Worm (Caenorhabditis elegans) whole organism, L1 larva: ENCODE data around the gene Y73B6BL.31.

Experiments
- C04F5.9 ChIP-seq: sonication (generic microtip); optimal IDR thresholded peaks from 2 replicates; lab custom pipeline; 2016; ENCODE audit warnings: missing genetic modification characterization, missing compliant biosample characterization
- C34B4.2 ChIP-seq: sonication (generic microtip); optimal IDR thresholded peaks from 2 replicates; lab custom pipeline; 2017; ENCODE audit warnings: mild to moderate bottlenecking, missing genetic modification characterization, missing compliant biosample characterization
- blmp-1 ChIP-seq: fragments of 150-350 bp; optimal IDR thresholded peaks from 2 replicates; lab custom pipeline; 2014; ENCODE audit warnings: missing biosample characterization, missing genetic modification characterization
- ceh-63 ChIP-seq: fragments of 200-800 bp; sonication (Bioruptor generic); optimal IDR thresholded peaks from 2 replicates; lab custom pipeline; 2018; ENCODE audit warnings: mild to moderate bottlenecking, missing genetic modification characterization, missing compliant biosample characterization
- ceh-8 ChIP-seq: fragments of 200-800 bp; sonication (Bioruptor generic); optimal IDR thresholded peaks from 2 replicates; lab custom pipeline; 2018; ENCODE audit warnings: mild to moderate bottlenecking, missing genetic modification characterization, moderate library complexity, missing compliant biosample characterization
- ceh-82 ChIP-seq, 3 experiments: fragments of 150-350 bp in 1 of 3; sonication (generic microtip) in 2 of 3; optimal IDR thresholded peaks; 2 replicates each; lab custom pipeline; 2014 to 2017; ENCODE audit warnings: missing biosample characterization in 3 of 3, missing genetic modification characterization in 3 of 3
- ces-1 ChIP-seq: fragments of 150-350 bp; optimal IDR thresholded peaks from 2 replicates; lab custom pipeline; 2014; ENCODE audit warnings: missing biosample characterization, missing genetic modification reagents, missing genetic modification characterization
- dpl-1 ChIP-seq, 3 experiments: fragments of 150-350 bp in 2 of 3; sonication (generic microtip) in 1 of 3; optimal IDR thresholded peaks; 2 replicates each; lab custom pipeline; 2014 to 2017; ENCODE audit warnings: missing biosample characterization in 3 of 3, missing genetic modification characterization in 3 of 3, missing genetic modification reagents in 3 of 3
- dsc-1 ChIP-seq: sonication (generic microtip); optimal IDR thresholded peaks from 2 replicates; lab custom pipeline; 2016; ENCODE audit warnings: mild to moderate bottlenecking, missing genetic modification characterization, missing compliant biosample characterization
- efl-1 ChIP-seq, 4 experiments: fragments of 150-350 bp; optimal IDR thresholded peaks in 3 of 4; peaks in 1 of 4; 1 replicate in 1 of 4; 2 replicates in 3 of 4; lab custom pipeline; 2014; ENCODE audit warnings: missing biosample characterization in 2 of 4, missing genetic modification characterization in 2 of 4, missing genetic modification reagents in 2 of 4
- efl-3 ChIP-seq: fragments of 200-800 bp; sonication (Bioruptor generic); optimal IDR thresholded peaks from 2 replicates; lab custom pipeline; 2018; ENCODE audit warnings: mild to moderate bottlenecking, missing genetic modification characterization, missing compliant biosample characterization
- elt-3 ChIP-seq, 6 experiments: fragments of 150-350 bp in 1 of 6; sonication (generic microtip); optimal IDR thresholded peaks; 2 replicates each; lab custom pipeline; 2017 to 2018; ENCODE audit warnings: missing biosample characterization in 6 of 6, missing genetic modification characterization in 6 of 6, inconsistent platforms in 1 of 6
- fos-1 ChIP-seq: fragments of 150-350 bp; optimal IDR thresholded peaks from 2 replicates; lab custom pipeline; 2014; ENCODE audit warnings: missing biosample characterization, missing genetic modification characterization
- grh-1 ChIP-seq: fragments of 200-800 bp; sonication (Bioruptor generic); IDR thresholded peaks from 2 replicates; pipeline ENCODE4 v1.3.6; 2022; ENCODE audit warnings: missing genetic modification reagents, missing genetic modification characterization, missing compliant biosample characterization
- hlh-17 ChIP-seq: fragments of 200-800 bp; sonication (Bioruptor generic); optimal IDR thresholded peaks from 2 replicates; lab custom pipeline; 2018; ENCODE audit warnings: missing genetic modification characterization, mild to moderate bottlenecking, missing compliant biosample characterization, moderate library complexity, borderline replicate concordance
- hlh-4 ChIP-seq: sonication (generic microtip); optimal IDR thresholded peaks from 2 replicates; lab custom pipeline; 2016; ENCODE audit warnings: mild to moderate bottlenecking, missing genetic modification characterization, missing compliant biosample characterization
- jun-1 ChIP-seq: fragments of 150-350 bp; optimal IDR thresholded peaks from 2 replicates; lab custom pipeline; 2014; ENCODE audit warnings: missing biosample characterization, missing genetic modification reagents, missing genetic modification characterization
- lin-13 ChIP-seq: fragments of 150-350 bp; optimal IDR thresholded peaks from 2 replicates; lab custom pipeline; 2014; ENCODE audit warnings: missing biosample characterization, missing genetic modification reagents, missing genetic modification characterization
- lin-14 ChIP-seq: fragments of 200-800 bp; sonication (Bioruptor generic); optimal IDR thresholded peaks from 2 replicates; lab custom pipeline; 2018; ENCODE audit warnings: mild to moderate bottlenecking, missing genetic modification characterization, moderate library complexity, missing compliant biosample characterization
- lin-15B ChIP-seq: fragments of 150-350 bp; sonication (generic microtip); optimal IDR thresholded peaks from 3 replicates; lab custom pipeline; 2014; ENCODE audit warnings: missing biosample characterization, missing genetic modification characterization
- lin-39 ChIP-seq: fragments of 150-350 bp; optimal IDR thresholded peaks from 2 replicates; lab custom pipeline; 2014; ENCODE audit warnings: missing biosample characterization, missing genetic modification reagents, missing genetic modification characterization
- lir-3 ChIP-seq: sonication (generic microtip); optimal IDR thresholded peaks from 2 replicates; lab custom pipeline; 2016; ENCODE audit warnings: mild to moderate bottlenecking, missing genetic modification characterization, moderate library complexity, missing compliant biosample characterization; ENCODE audit not compliant: poor library complexity
- lsy-2 ChIP-seq, 2 experiments: fragments of 150-350 bp; optimal IDR thresholded peaks; 2 replicates each; lab custom pipeline; 2014; ENCODE audit warnings: missing biosample characterization in 2 of 2, missing genetic modification characterization in 2 of 2
- mdl-1 ChIP-seq, 2 experiments: fragments of 150-350 bp; optimal IDR thresholded peaks; 2 replicates each; lab custom pipeline; 2014 to 2017; ENCODE audit warnings: missing biosample characterization in 2 of 2, missing genetic modification characterization in 2 of 2, inconsistent platforms in 1 of 2
- mef-2 ChIP-seq: fragments of 150-350 bp; optimal IDR thresholded peaks from 2 replicates; lab custom pipeline; 2014; ENCODE audit warnings: missing biosample characterization, missing genetic modification characterization
- nhr-11 ChIP-seq: fragments of 150-350 bp; optimal IDR thresholded peaks from 2 replicates; lab custom pipeline; 2014; ENCODE audit warnings: missing biosample characterization, missing genetic modification characterization
- nhr-12 ChIP-seq: sonication (generic microtip); optimal IDR thresholded peaks from 2 replicates; lab custom pipeline; 2017; ENCODE audit warnings: missing biosample characterization, missing genetic modification characterization
- nhr-19 ChIP-seq: fragments of 200-800 bp; sonication (Bioruptor generic); conservative IDR thresholded peaks from 2 replicates; pipeline ENCODE4 v1.3.6; 2022; ENCODE audit warnings: missing genetic modification characterization, missing compliant biosample characterization
- nhr-20 ChIP-seq: sonication (generic microtip); optimal IDR thresholded peaks from 2 replicates; lab custom pipeline; 2016; ENCODE audit warnings: mild to moderate bottlenecking, missing genetic modification characterization, missing compliant biosample characterization
- nhr-237 ChIP-seq: fragments of 150-350 bp; optimal IDR thresholded peaks from 2 replicates; lab custom pipeline; 2014; ENCODE audit warnings: missing biosample characterization, missing genetic modification characterization
- nhr-28 ChIP-seq: fragments of 150-350 bp; optimal IDR thresholded peaks from 2 replicates; lab custom pipeline; 2014; ENCODE audit warnings: missing biosample characterization, missing genetic modification characterization
- nhr-71 ChIP-seq: sonication (generic microtip); optimal IDR thresholded peaks from 2 replicates; lab custom pipeline; 2016; ENCODE audit warnings: mild to moderate bottlenecking, missing genetic modification characterization, moderate library complexity, missing compliant biosample characterization
- nhr-85 ChIP-seq: sonication (generic microtip); peaks from one replicate; lab custom pipeline; 2016; ENCODE audit warnings: missing genetic modification characterization, inconsistent platforms, missing compliant biosample characterization
- pag-3 ChIP-seq: sonication (generic microtip); optimal IDR thresholded peaks from 2 replicates; lab custom pipeline; 2017; ENCODE audit warnings: missing genetic modification characterization, mild to moderate bottlenecking, missing compliant biosample characterization, antibody characterized with exemption, borderline replicate concordance; ENCODE audit not compliant: insufficient read depth
- pqm-1 ChIP-seq: sonication (generic microtip); optimal IDR thresholded peaks from 3 replicates; lab custom pipeline; 2017; ENCODE audit warnings: missing biosample characterization, missing genetic modification characterization
- rnt-1 ChIP-seq: sonication (generic microtip); optimal IDR thresholded peaks from 2 replicates; lab custom pipeline; 2016; ENCODE audit warnings: mild to moderate bottlenecking, missing genetic modification characterization, moderate library complexity, missing compliant biosample characterization
- sox-4 ChIP-seq: sonication (generic microtip); optimal IDR thresholded peaks from 2 replicates; lab custom pipeline; 2016; ENCODE audit warnings: missing genetic modification characterization, missing compliant biosample characterization
- sptf-1 ChIP-seq: fragments of 150-350 bp; optimal IDR thresholded peaks from 2 replicates; lab custom pipeline; 2014; ENCODE audit warnings: missing biosample characterization, missing genetic modification characterization
- tbx-2 ChIP-seq: sonication (generic microtip); optimal IDR thresholded peaks from 2 replicates; lab custom pipeline; 2016; ENCODE audit warnings: missing genetic modification characterization, missing compliant biosample characterization
- unc-30 ChIP-seq: sonication (generic microtip); optimal IDR thresholded peaks from 2 replicates; lab custom pipeline; 2017; ENCODE audit warnings: missing biosample characterization, missing genetic modification characterization
- ztf-11 ChIP-seq, 2 experiments: sonication (generic microtip); optimal IDR thresholded peaks; 2 replicates each; lab custom pipeline; 2016 to 2017; ENCODE audit warnings: missing genetic modification characterization in 2 of 2, missing biosample characterization in 1 of 2, missing compliant biosample characterization in 1 of 2

The Y73B6BL.31 gene

DNA sequence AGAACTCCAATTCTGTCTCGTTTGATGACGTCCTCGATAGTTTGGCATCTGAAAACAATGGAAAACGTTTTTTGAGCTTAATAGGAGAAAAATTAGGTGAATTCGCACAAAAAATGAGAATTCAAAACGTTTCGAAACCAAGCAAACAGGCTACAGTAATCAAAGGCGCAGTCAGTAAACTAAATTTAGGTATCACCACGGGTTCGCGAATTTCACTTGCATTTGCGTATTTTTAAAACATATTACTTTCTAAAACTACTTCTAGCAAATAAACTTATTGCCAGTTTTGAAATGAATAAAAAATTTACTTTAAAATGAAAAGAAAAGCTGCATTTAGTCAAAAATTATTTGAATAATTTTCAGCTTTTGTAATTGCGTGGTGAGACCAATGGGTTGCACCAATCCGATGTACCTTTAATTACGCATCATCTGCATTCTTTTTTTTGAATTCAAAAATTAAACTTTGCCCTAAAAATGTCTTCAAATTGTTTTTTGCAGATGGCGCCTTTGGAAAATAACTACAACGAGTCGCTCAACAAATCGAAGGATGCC, 22.6 kb upstream of the Y73B6BL.31 start, which contains the start of the genes Y73B6BL.23 and htp-2:
Gene Y73B6BL.23 (minus strand): TSS at position 51 of the 552 bp plus-strand sequence.
Gene htp-2 (plus strand): TSS at position 492 of the 552 bp plus-strand sequence.
- TF ChIP-seq rnt-1 (tag; lab: Kevin White, UChicago): no peak
- no peak for TF ChIP-seq mdl-1 (tag; optimal IDR thresholded peaks at IDR 0.05; lab: Kevin White, UChicago)
- TF ChIP-seq efl-3 (GFP tag; lab: Kevin White, UChicago): no peak

- TF ChIP-seq ztf-11 (tag; optimal IDR thresholded peaks at IDR 0.05; lab: Kevin White, UChicago) (no peak), nhr-71 (tag; lab: Kevin White, UChicago) (no peak), efl-1 (optimal IDR thresholded peaks at IDR 0.05; lab: Kevin White, UChicago) (no peak), efl-1 (GFP tag; optimal IDR thresholded peaks at IDR 0.05 in 1 of 2; lab: Kevin White, UChicago) (no peak), ceh-8 (GFP tag; lab: Kevin White, UChicago) (no peak), jun-1 (tag; lab: Kevin White, UChicago) (no peak), lsy-2 (tag; optimal IDR thresholded peaks at IDR 0.05; lab: Kevin White, UChicago) (no peak), grh-1 (no peak), ces-1 (GFP tag; lab: Kevin White, UChicago) (no peak), lin-15B (tag; lab: Kevin White, UChicago) (no peak), pag-3 (tag; lab: Kevin White, UChicago) (no peak), tbx-2 (tag; lab: Kevin White, UChicago) (no peak), unc-30 (tag; lab: Kevin White, UChicago) (no peak), rnt-1 (tag; lab: Kevin White, UChicago) (no peak), sptf-1 (no peak), dsc-1 (tag; lab: Kevin White, UChicago) (no peak)
Measured at ce11 chrIV:6421183-6421635, 20.5 kb upstream of the Y73B6BL.31 start, which contains the start of gene puf-11. puf-11 (plus strand) TSS chrIV:6421585.

DNA sequence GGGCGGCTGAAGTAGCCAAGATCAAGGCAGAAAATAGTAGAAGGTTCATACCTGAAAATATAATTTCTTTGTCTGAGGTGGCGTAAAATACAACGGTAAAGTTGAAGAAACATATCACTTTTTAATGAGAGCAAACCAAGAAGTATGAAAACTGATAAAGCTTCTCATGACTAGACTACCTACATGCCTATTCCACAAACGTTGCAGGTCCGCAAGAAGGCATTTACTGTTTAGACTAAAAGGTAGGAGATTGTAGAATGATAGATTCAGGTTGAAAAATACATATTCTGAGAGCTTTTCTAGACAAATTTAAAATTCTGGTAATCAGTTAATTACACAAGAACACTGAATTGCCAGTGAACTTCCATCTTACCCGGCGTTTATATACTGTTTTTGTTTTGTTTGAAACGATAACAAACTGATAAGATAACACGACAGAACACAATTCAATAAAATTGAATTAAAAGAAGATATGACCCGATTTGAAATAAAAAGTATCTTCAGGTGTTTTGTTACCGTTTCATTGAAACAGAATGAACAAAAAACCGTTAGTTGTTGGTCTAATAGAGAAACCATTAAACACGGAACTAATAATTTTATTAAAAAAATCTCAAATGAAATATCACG, 15.5 kb upstream of the Y73B6BL.31 start, which contains the start of gene acp-6:
Gene acp-6 (minus strand): TSS at position 51 of the 627 bp plus-strand sequence.
- TF ChIP-seq elt-3 (tag; optimal IDR thresholded peaks at IDR 0.05; lab: Kevin White, UChicago): peak in 2 of 6 experiments; percentile 50 to 69
- no peak for TF ChIP-seq nhr-71 (tag; lab: Kevin White, UChicago)

DNA sequence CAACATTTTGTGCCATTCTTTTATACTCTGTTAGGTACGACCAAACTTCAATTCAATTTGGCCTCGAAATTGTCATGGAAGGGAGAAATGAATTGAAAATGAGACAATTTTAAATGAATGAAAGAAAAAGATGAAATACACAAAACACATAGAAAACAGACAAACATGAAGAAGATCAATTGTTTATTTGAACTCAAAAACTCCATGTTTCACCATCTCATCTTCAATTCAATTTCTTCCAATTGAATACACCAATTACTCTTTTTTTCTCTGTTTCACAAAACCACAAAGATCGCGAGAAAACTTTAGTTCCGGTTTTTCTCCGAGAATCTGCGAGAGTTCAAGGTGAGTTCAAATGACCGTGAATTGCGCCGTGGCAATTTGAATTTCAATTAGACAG, 14.5 kb upstream of the Y73B6BL.31 start:
- TF ChIP-seq ceh-63 (GFP tag; lab: Kevin White, UChicago) (no peak), unc-30 (tag; lab: Kevin White, UChicago) (no peak), nhr-85 (peak; percentile 92), nhr-19 (GFP tag; lab: Robert Waterston, UW) (no peak), C04F5.9 (tag; lab: Kevin White, UChicago) (no peak), efl-3 (GFP tag; lab: Kevin White, UChicago) (no peak), nhr-11 (no peak), mef-2 (tag; lab: Kevin White, UChicago) (no peak), hlh-4 (tag; lab: Kevin White, UChicago) (no peak), elt-3 (tag; optimal IDR thresholded peaks at IDR 0.05; lab: Kevin White, UChicago) (no peak), lin-14 (peak; percentile 79), ceh-8 (GFP tag; lab: Kevin White, UChicago) (no peak), lin-13 (GFP tag; lab: Kevin White, UChicago) (no peak), tbx-2 (tag; lab: Kevin White, UChicago) (peak; percentile 22), fos-1 (tag; lab: Kevin White, UChicago) (no peak), rnt-1 (tag; lab: Kevin White, UChicago) (no peak), lir-3 (no peak), nhr-237 (no peak), dpl-1 (GFP tag; optimal IDR thresholded peaks at IDR 0.05; lab: Kevin White, UChicago) (no peak), C34B4.2 (tag; lab: Kevin White, UChicago) (no peak), nhr-12 (tag; lab: Kevin White, UChicago) (no peak), lin-39 (tag; lab: Kevin White, UChicago) (no peak), nhr-20 (tag; lab: Kevin White, UChicago) (no peak), blmp-1 (tag; lab: Kevin White, UChicago) (peak; percentile 46), sox-4 (tag; lab: Kevin White, UChicago) (no peak), hlh-17 (GFP tag; lab: Kevin White, UChicago) (no peak), nhr-28 (tag; lab: Kevin White, UChicago) (no peak), ceh-82 (tag; optimal IDR thresholded peaks at IDR 0.05; lab: Kevin White, UChicago) (no peak), sptf-1 (no peak), pqm-1 (tag; lab: Kevin White, UChicago) (no peak), efl-1 (optimal IDR thresholded peaks at IDR 0.05; lab: Kevin White, UChicago) (peak in 1 of 2 experiments; percentile 0), efl-1 (GFP tag; optimal IDR thresholded peaks at IDR 0.05 in 1 of 2; lab: Kevin White, UChicago) (no peak)
